Fruit fly (Drosophila melanogaster): ENCODE data around the gene Hsp26.
A peak's percentile ranks its signal among the peaks of the same experiment; 100 is the strongest.

Gene Hsp26

dm6 chr3L:9420054-9420818, 43.0 kb upstream of the Hsp26 start (continued):
- TF ChIP-seq CG2712 (tag; optimal IDR thresholded peaks at IDR 0.05) (peak; percentile 57), CG13775 (GFP tag; optimal IDR thresholded peaks at IDR 0.05) (peak; percentile 23), CG4617 (GFP tag; optimal IDR thresholded peaks at IDR 0.05; ENCODE audit: borderline replicate concordance) (no peak), Lhr (GFP tag; optimal IDR thresholded peaks at IDR 0.05) (no peak), pum (GFP tag; optimal IDR thresholded peaks at IDR 0.05) (peak; percentile 12), CkIIα-i1 (GFP tag; IDR thresholded peaks at IDR 0.05) (no peak), crc (GFP tag; optimal IDR thresholded peaks at IDR 0.05) (no peak)

dm6 chr3L:9419328-9419727, 42.1 kb upstream of the Hsp26 start:
- no peak for TF ChIP-seq CG15479 (GFP tag; optimal IDR thresholded peaks at IDR 0.05)
- no peak for TF ChIP-seq luna (GFP tag; optimal IDR thresholded peaks at IDR 0.05)
- no peak for TF ChIP-seq CG17186 (GFP tag; optimal IDR thresholded peaks at IDR 0.05)
- no peak for TF ChIP-seq ab (GFP tag; optimal IDR thresholded peaks at IDR 0.05)
- no peak for TF ChIP-seq Hand (GFP tag; optimal IDR thresholded peaks at IDR 0.05)
- 0 out of 3 replicates have a peak, but pooled peaks have one; percentile 33 for TF ChIP-seq CG2199 (GFP tag; IDR thresholded peaks at IDR 0.05)
- TF ChIP-seq ind (GFP tag; optimal IDR thresholded peaks at IDR 0.05), result no peak
- no peak for TF ChIP-seq abd-A (tag; optimal IDR thresholded peaks at IDR 0.05)
- TF ChIP-seq CG33557 (GFP tag; optimal IDR thresholded peaks at IDR 0.05), result no peak
- TF ChIP-seq CG18476 (GFP tag; optimal IDR thresholded peaks at IDR 0.05), result no peak
- TF ChIP-seq crp (GFP tag; optimal IDR thresholded peaks at IDR 0.05), result no peak
- no peak for TF ChIP-seq B-H2 (GFP tag; optimal IDR thresholded peaks at IDR 0.05)
- no peak for TF ChIP-seq emc (GFP tag; optimal IDR thresholded peaks at IDR 0.05)
- no peak for TF ChIP-seq Nf-YA (GFP tag; IDR thresholded peaks at IDR 0.05)
- no peak for TF ChIP-seq CG3838 (GFP tag; optimal IDR thresholded peaks at IDR 0.05)
- no peak for TF ChIP-seq corto (GFP tag; optimal IDR thresholded peaks at IDR 0.05)
- TF ChIP-seq CG11093 (GFP tag; IDR thresholded peaks at IDR 0.05), result no peak
- no peak for TF ChIP-seq Lim3 (GFP tag; IDR thresholded peaks at IDR 0.05)
- no peak for TF ChIP-seq grn (GFP tag; optimal IDR thresholded peaks at IDR 0.05)
- no peak for TF ChIP-seq aop (GFP tag; IDR thresholded peaks at IDR 0.05)
- no peak; the same call in 2 of the 3 replicates for TF ChIP-seq tgo (GFP tag; IDR thresholded peaks at IDR 0.05)
- no peak for TF ChIP-seq CG11247 (GFP tag; IDR thresholded peaks at IDR 0.05)
- no peak for TF ChIP-seq CG6765 (GFP tag; optimal IDR thresholded peaks at IDR 0.05)
- 0 out of 2 replicates have a peak, but pooled peaks have one; percentile 35 for TF ChIP-seq ap (GFP tag; IDR thresholded peaks at IDR 0.05)
- TF ChIP-seq Hr39 (optimal IDR thresholded peaks at IDR 0.05), result no peak
- no peak for TF ChIP-seq CG3163 (GFP tag; optimal IDR thresholded peaks at IDR 0.05)
- TF ChIP-seq bbx (GFP tag; IDR thresholded peaks at IDR 0.05; ENCODE audit: partially characterized antibody), result no peak
- no peak for TF ChIP-seq CG5180 (GFP tag; optimal IDR thresholded peaks at IDR 0.05)
- TF ChIP-seq HLH3B (GFP tag; IDR thresholded peaks at IDR 0.05), result 0 out of 2 replicates have a peak, but pooled peaks have one; percentile 6
- peak; percentile 65; the same call in 2 of the 3 replicates for TF ChIP-seq ci (GFP tag; IDR thresholded peaks at IDR 0.05)
- TF ChIP-seq CG10654 (GFP tag; optimal IDR thresholded peaks at IDR 0.05), result no peak
- 0 out of 3 replicates have a peak, but pooled peaks have one; percentile 26 for TF ChIP-seq CG34422 (GFP tag; IDR thresholded peaks at IDR 0.05)
- no peak for TF ChIP-seq CG3726 (GFP tag; IDR thresholded peaks at IDR 0.05)
- no peak for TF ChIP-seq oc (tag; optimal IDR thresholded peaks at IDR 0.05)
- TF ChIP-seq ewg (GFP tag; optimal IDR thresholded peaks at IDR 0.05), result no peak
- peak; percentile 40 for TF ChIP-seq CG14441 (GFP tag; IDR thresholded peaks at IDR 0.05)
- TF ChIP-seq E2f1 (GFP tag; IDR thresholded peaks at IDR 0.05), result no peak
- no peak for TF ChIP-seq Oaz (GFP tag; IDR thresholded peaks at IDR 0.05)
- peak; percentile 40; the same call in 1 of the 3 replicates for TF ChIP-seq CG11695 (GFP tag; IDR thresholded peaks at IDR 0.05)
- no peak for TF ChIP-seq sim (GFP tag; IDR thresholded peaks at IDR 0.05)
- 0 out of 2 replicates have a peak, but pooled peaks have one; percentile 33 for TF ChIP-seq CG17328 (GFP tag; IDR thresholded peaks at IDR 0.05)
- no peak for TF ChIP-seq crol (GFP tag; IDR thresholded peaks at IDR 0.05)
